Fruit fly (Drosophila melanogaster) whole organism, embryonic: ENCODE data around the gene crq.

Source experiments
- Atf6 ChIP-seq: fragments of 200-800 bp; sonication (Bioruptor generic); IDR thresholded peaks from 2 replicates; pipeline ENCODE4 v1.3.6; 2022; ENCODE audit warnings: missing biosample characterization, missing genetic modification characterization
- CG10209 ChIP-seq: fragments of 200-800 bp; sonication (Bioruptor generic); optimal IDR thresholded peaks from 3 replicates; lab custom pipeline; 2017; ENCODE audit warnings: missing biosample characterization, mild to moderate bottlenecking, missing genetic modification characterization, missing genetic modification reagents
- CG10267 ChIP-seq: fragments of 200-800 bp; sonication (Bioruptor generic); optimal IDR thresholded peaks from 2 replicates; lab custom pipeline; 2018; ENCODE audit warnings: missing biosample characterization, mild to moderate bottlenecking, missing genetic modification characterization, moderate library complexity
- CG14050 ChIP-seq: fragments of 200-800 bp; sonication (Bioruptor generic); IDR thresholded peaks from 3 replicates; pipeline ENCODE4 v1.3.6; 2022; ENCODE audit warnings: missing biosample characterization, missing genetic modification characterization
- CG17186 ChIP-seq: fragments of 200-800 bp; sonication (Bioruptor generic); optimal IDR thresholded peaks from 3 replicates; lab custom pipeline; 2017; ENCODE audit warnings: missing biosample characterization, missing genetic modification reagents, missing genetic modification characterization
- CG1792 ChIP-seq: fragments of 200-800 bp; sonication (Bioruptor generic); optimal IDR thresholded peaks from 2 replicates; lab custom pipeline; 2016; ENCODE audit warnings: missing biosample characterization, missing genetic modification characterization
- CG18011 ChIP-seq: fragments of 200-800 bp; sonication (Bioruptor generic); optimal IDR thresholded peaks from 2 replicates; lab custom pipeline; 2017; ENCODE audit warnings: missing biosample characterization, missing genetic modification characterization, mild to moderate bottlenecking, moderate library complexity, missing genotype
- CG2199 ChIP-seq: fragments of 200-800 bp; sonication (Bioruptor generic); IDR thresholded peaks from 3 replicates; pipeline ENCODE4 v1.3.6; 2022; ENCODE audit warnings: missing biosample characterization, missing genetic modification characterization
- CG32532 ChIP-seq: fragments of 200-800 bp; sonication (Bioruptor generic); IDR thresholded peaks from 2 replicates; pipeline ENCODE4 v1.3.6; 2022; ENCODE audit warnings: missing biosample characterization, missing genetic modification characterization
- CG32767 ChIP-seq: fragments of 200-800 bp; sonication (Bioruptor generic); IDR thresholded peaks from 2 replicates; pipeline ENCODE4 v1.3.6; 2022; ENCODE audit warnings: missing biosample characterization, missing genetic modification characterization
- CG3281 ChIP-seq: fragments of 200-800 bp; sonication (Bioruptor generic); optimal IDR thresholded peaks from 3 replicates; lab custom pipeline; 2017; ENCODE audit warnings: missing biosample characterization, mild to moderate bottlenecking, missing genetic modification characterization
- CG3847 ChIP-seq: fragments of 200-800 bp; sonication (Bioruptor generic); IDR thresholded peaks from 2 replicates; pipeline ENCODE4 v1.3.6; 2022; ENCODE audit warnings: missing biosample characterization, missing genetic modification characterization
- CG6689 ChIP-seq: fragments of 200-800 bp; sonication (Bioruptor generic); IDR thresholded peaks from 2 replicates; pipeline ENCODE4 v1.3.6; 2022; ENCODE audit warnings: missing biosample characterization, missing genetic modification characterization
- CG7786 ChIP-seq: fragments of 200-800 bp; sonication (Bioruptor generic); optimal IDR thresholded peaks from 2 replicates; lab custom pipeline; 2016; ENCODE audit warnings: missing biosample characterization, missing genetic modification characterization
- CG8359 ChIP-seq: fragments of 200-800 bp; sonication (Bioruptor generic); optimal IDR thresholded peaks from 2 replicates; lab custom pipeline; 2017; ENCODE audit warnings: missing biosample characterization, mild to moderate bottlenecking, missing genetic modification characterization, borderline replicate concordance
- CG8924 ChIP-seq: fragments of 200-800 bp; optimal IDR thresholded peaks from 3 replicates; lab custom pipeline; 2019; ENCODE audit warnings: missing biosample characterization, mild to moderate bottlenecking, missing genetic modification characterization, moderate library complexity
- CG9932 ChIP-seq: fragments of 200-800 bp; sonication (Bioruptor generic); IDR thresholded peaks from 2 replicates; pipeline ENCODE4 v1.3.6; 2022; ENCODE audit warnings: missing biosample characterization, missing genetic modification characterization
- D19B ChIP-seq: fragments of 200-800 bp; sonication (Bioruptor generic); optimal IDR thresholded peaks from 2 replicates; lab custom pipeline; 2017; ENCODE audit warnings: missing biosample characterization, mild to moderate bottlenecking, missing genetic modification characterization
- Dp ChIP-seq: fragments of 200-800 bp; sonication (Bioruptor generic); optimal IDR thresholded peaks from 2 replicates; lab custom pipeline; 2018; ENCODE audit warnings: missing biosample characterization, mild to moderate bottlenecking, missing genetic modification characterization, moderate library complexity
- ERR ChIP-seq: fragments of 200-800 bp; sonication (Bioruptor generic); optimal IDR thresholded peaks from 2 replicates; lab custom pipeline; 2016; ENCODE audit warnings: missing biosample characterization, missing genetic modification characterization
- Fer3 ChIP-seq: fragments of 200-800 bp; sonication (Bioruptor generic); optimal IDR thresholded peaks from 2 replicates; lab custom pipeline; 2018; ENCODE audit warnings: missing biosample characterization, mild to moderate bottlenecking, missing genetic modification characterization, moderate library complexity
- HHEX ChIP-seq: fragments of 200-800 bp; sonication (Bioruptor generic); optimal IDR thresholded peaks from 3 replicates; lab custom pipeline; 2017; ENCODE audit warnings: missing biosample characterization, mild to moderate bottlenecking, missing genetic modification characterization, missing genetic modification reagents
- Lhr ChIP-seq: fragments of 200-800 bp; sonication (Bioruptor generic); optimal IDR thresholded peaks from 3 replicates; lab custom pipeline; 2017; ENCODE audit warnings: mild to moderate bottlenecking, missing biosample characterization, missing genetic modification reagents, missing genetic modification characterization
- Lpt ChIP-seq: fragments of >200 bp; optimal IDR thresholded peaks from 2 replicates; lab custom pipeline; 2018; ENCODE audit warnings: missing biosample characterization, missing genetic modification characterization
- Myb ChIP-seq: fragments of 200-800 bp; sonication (Bioruptor generic); optimal IDR thresholded peaks from 2 replicates; lab custom pipeline; 2016; ENCODE audit warnings: missing biosample characterization, missing genetic modification characterization
- Rfx ChIP-seq: fragments of 200-800 bp; sonication (Bioruptor generic); IDR thresholded peaks from 2 replicates; pipeline ENCODE4 v1.3.6; 2022; ENCODE audit warnings: missing biosample characterization, missing genetic modification characterization
- ash1 ChIP-seq: fragments of 200-800 bp; sonication (Bioruptor generic); optimal IDR thresholded peaks from 2 replicates; lab custom pipeline; 2018; ENCODE audit warnings: missing biosample characterization, mild to moderate bottlenecking, missing genetic modification characterization
- bowl ChIP-seq: fragments of 200-800 bp; sonication (Bioruptor generic); IDR thresholded peaks from 2 replicates; pipeline ENCODE4 v1.3.6; 2022; ENCODE audit warnings: missing biosample characterization, missing genetic modification characterization
- cad ChIP-seq: fragments of >200 bp; optimal IDR thresholded peaks from 2 replicates; lab custom pipeline; 2017; ENCODE audit warnings: missing biosample characterization, missing genetic modification characterization
- caup ChIP-seq: fragments of 200-800 bp; sonication (Bioruptor generic); optimal IDR thresholded peaks from 3 replicates; lab custom pipeline; 2017; ENCODE audit warnings: missing biosample characterization, mild to moderate bottlenecking, missing genetic modification characterization, moderate library complexity; ENCODE audit not compliant: severe bottlenecking
- corto ChIP-seq: fragments of 200-800 bp; sonication (Bioruptor generic); optimal IDR thresholded peaks from 2 replicates; lab custom pipeline; 2016; ENCODE audit warnings: missing biosample characterization, mild to moderate bottlenecking, missing genetic modification characterization, moderate library complexity
- crp ChIP-seq, 2 experiments: fragments of 200-800 bp; sonication (Bioruptor generic); optimal IDR thresholded peaks; 2 replicates in 1 of 2; 3 replicates in 1 of 2; lab custom pipeline; 2017; ENCODE audit warnings: missing biosample characterization in 2 of 2, missing genetic modification characterization in 2 of 2, mild to moderate bottlenecking in 1 of 2, moderate library complexity in 1 of 2
- cwo ChIP-seq: fragments of 200-800 bp; sonication (Bioruptor generic); optimal IDR thresholded peaks from 3 replicates; lab custom pipeline; 2017; ENCODE audit warnings: missing biosample characterization, missing genetic modification characterization, mild to moderate bottlenecking, moderate library complexity, missing genetic modification reagents
- fd96Cb ChIP-seq: fragments of 200-800 bp; sonication (Bioruptor generic); optimal IDR thresholded peaks from 2 replicates; lab custom pipeline; 2018; ENCODE audit warnings: missing biosample characterization, mild to moderate bottlenecking, missing genetic modification characterization, moderate library complexity
- ftz-f1 ChIP-seq: fragments of 200-800 bp; sonication (Bioruptor generic); optimal IDR thresholded peaks from 2 replicates; lab custom pipeline; 2016; ENCODE audit warnings: missing biosample characterization, missing genetic modification characterization
- hkb ChIP-seq, 2 experiments: fragments of 200-800 bp in 1 of 2; fragments of >200 bp in 1 of 2; sonication (Bioruptor generic) in 1 of 2; IDR thresholded peaks in 1 of 2; optimal IDR thresholded peaks in 1 of 2; 2 replicates each; pipeline versions ENCODE4 v1.3.6 to Lab custom; 2017 to 2022; ENCODE audit warnings: missing biosample characterization in 1 of 2, missing genetic modification characterization in 1 of 2
- lmd ChIP-seq: fragments of 200-800 bp; sonication (Bioruptor generic); IDR thresholded peaks from 2 replicates; pipeline ENCODE4 v1.3.6; 2022; ENCODE audit warnings: missing biosample characterization, missing genetic modification characterization
- nom ChIP-seq: fragments of 200-800 bp; sonication (Bioruptor generic); optimal IDR thresholded peaks from 2 replicates; lab custom pipeline; 2017; ENCODE audit warnings: missing biosample characterization, missing genetic modification characterization, mild to moderate bottlenecking, moderate library complexity, missing genetic modification reagents
- onecut ChIP-seq: fragments of 200-800 bp; sonication (Bioruptor generic); IDR thresholded peaks from 2 replicates; pipeline ENCODE4 v1.3.6; 2022; ENCODE audit warnings: missing biosample characterization, missing genetic modification characterization
- org-1 ChIP-seq: fragments of 200-800 bp; sonication (Bioruptor generic); optimal IDR thresholded peaks from 2 replicates; lab custom pipeline; 2017; ENCODE audit warnings: missing biosample characterization, missing genetic modification characterization
- pan ChIP-seq, 4 experiments: fragments of >200 bp in 3 of 4; fragments of 200-800 bp in 1 of 4; sonication (Bioruptor generic) in 1 of 4; optimal IDR thresholded peaks in 3 of 4; IDR thresholded peaks in 1 of 4; 2 replicates each; pipeline versions ENCODE4 v1.3.6 to Lab custom; 2017 to 2022; ENCODE audit warnings: missing biosample characterization in 2 of 4, missing genetic modification characterization in 2 of 4, mixed read lengths in 1 of 4
- pfk ChIP-seq: fragments of 200-800 bp; sonication (Bioruptor generic); optimal IDR thresholded peaks from 2 replicates; lab custom pipeline; 2018; ENCODE audit warnings: missing biosample characterization, mild to moderate bottlenecking, missing genetic modification characterization, moderate library complexity
- pros ChIP-seq: fragments of 200-800 bp; sonication (Bioruptor generic); optimal IDR thresholded peaks from 3 replicates; lab custom pipeline; 2019; ENCODE audit warnings: missing biosample characterization, mild to moderate bottlenecking, missing genetic modification characterization, moderate library complexity
- pum ChIP-seq: fragments of 200-800 bp; sonication (Bioruptor generic); optimal IDR thresholded peaks from 2 replicates; lab custom pipeline; 2016; ENCODE audit warnings: missing biosample characterization, missing genetic modification characterization
- sens ChIP-seq: fragments of 200-800 bp; sonication (Bioruptor generic); peaks from one replicate; lab custom pipeline; 2016; ENCODE audit warnings: missing biosample characterization, missing genetic modification characterization
- sens-2 ChIP-seq: fragments of 200-800 bp; sonication (Bioruptor generic); IDR thresholded peaks from 2 replicates; pipeline ENCODE4 v1.3.6; 2022; ENCODE audit warnings: missing biosample characterization, missing genetic modification characterization
- stc ChIP-seq: fragments of 200-800 bp; sonication (Bioruptor generic); IDR thresholded peaks from 2 replicates; pipeline ENCODE4 v1.3.6; 2022; ENCODE audit warnings: missing biosample characterization, missing genetic modification characterization
- tap ChIP-seq: fragments of 200-800 bp; optimal IDR thresholded peaks from 3 replicates; lab custom pipeline; 2019; ENCODE audit warnings: missing biosample characterization, mild to moderate bottlenecking, missing genetic modification characterization, moderate library complexity

Gene crq

dm6 chr2L:484281-484943, 31.6 kb upstream of the crq start (continued):
- TF ChIP-seq CG2199 (peak; percentile 80), pros (GFP tag; lab: Kevin White, UChicago) (peak; percentile 33), pan (optimal IDR thresholded peaks at IDR 0.05; lab: Kevin White, UChicago) (no peak), pan (GFP tag; optimal IDR thresholded peaks at IDR 0.05 in 1 of 2, IDR thresholded peaks at IDR 0.05 in 1 of 2) (peak in 1 of 2 experiments; percentile 81), bowl (GFP tag; lab: Robert Waterston, UW) (no peak), cad (GFP tag; lab: Kevin White, UChicago) (no peak), CG32532 (GFP tag; lab: Robert Waterston, UW) (peak; percentile 66), sens-2 (GFP tag; lab: Robert Waterston, UW) (peak; percentile 72), CG10209 (peak; percentile 90), CG6689 (GFP tag; lab: Robert Waterston, UW) (no peak), sens (GFP tag; lab: Kevin White, UChicago) (peak; percentile 47), ftz-f1 (GFP tag; lab: Kevin White, UChicago) (peak; percentile 96), pum (GFP tag; lab: Kevin White, UChicago) (no peak), org-1 (no peak), D19B (GFP tag; lab: Kevin White, UChicago) (peak; percentile 59), lmd (GFP tag; lab: Robert Waterston, UW) (no peak), CG18011 (GFP tag; lab: Kevin White, UChicago) (no peak), Lpt (GFP tag; lab: Kevin White, UChicago) (no peak), caup (GFP tag; lab: Kevin White, UChicago) (peak; percentile 69), hkb (optimal IDR thresholded peaks at IDR 0.05; lab: Kevin White, UChicago) (no peak), hkb (GFP tag; IDR thresholded peaks at IDR 0.05; lab: Robert Waterston, UW) (no peak), Rfx (GFP tag; lab: Robert Waterston, UW) (peak; percentile 48; the same call in 1 of the 2 replicates), CG8359 (GFP tag; lab: Kevin White, UChicago) (no peak), crp (GFP tag; optimal IDR thresholded peaks at IDR 0.05; lab: Kevin White, UChicago) (peak in 1 of 2 experiments; percentile 18), CG7786 (GFP tag; lab: Kevin White, UChicago) (peak; percentile 46), Fer3 (tag; lab: Kevin White, UChicago) (peak; percentile 38), CG14050 (GFP tag; lab: Robert Waterston, UW) (no peak), CG10267 (tag; lab: Kevin White, UChicago) (no peak), tap (peak; percentile 29), cwo (GFP tag; lab: Kevin White, UChicago) (peak; percentile 97), CG1792 (no peak), stc (GFP tag; lab: Robert Waterston, UW) (peak; percentile 20; the same call in 1 of the 2 replicates), Lhr (GFP tag; lab: Kevin White, UChicago) (no peak), CG9932 (GFP tag; lab: Robert Waterston, UW) (no peak; the same call in 1 of the 2 replicates), CG32767 (GFP tag; lab: Robert Waterston, UW) (no peak), ash1 (GFP tag; lab: Kevin White, UChicago) (no peak), corto (GFP tag; lab: Kevin White, UChicago) (no peak), CG3281 (GFP tag; lab: Kevin White, UChicago) (no peak), CG8924 (no peak), CG3847 (GFP tag; lab: Robert Waterston, UW) (no peak), nom (GFP tag; lab: Kevin White, UChicago) (no peak), onecut (GFP tag; lab: Robert Waterston, UW) (peak; percentile 7; the same call in 1 of the 2 replicates), pfk (GFP tag; lab: Kevin White, UChicago) (peak; percentile 81), fd96Cb (tag; lab: Kevin White, UChicago) (no peak), HHEX (GFP tag; lab: Kevin White, UChicago) (peak; percentile 66), ERR (GFP tag; lab: Kevin White, UChicago) (peak; percentile 20), Dp (GFP tag; lab: Kevin White, UChicago) (no peak), CG17186 (no peak), Myb (GFP tag; lab: Kevin White, UChicago) (no peak), Atf6 (GFP tag; lab: Robert Waterston, UW) (no peak)
